Worm (Caenorhabditis elegans) whole organism, L4 larva: ENCODE data around the gene ZK1320.9.

Experiments used
- F10B5.3 ChIP-seq: sonication (generic microtip); optimal IDR thresholded peaks from 2 replicates; lab custom pipeline; 2016; ENCODE audit warnings: mild to moderate bottlenecking, missing genetic modification characterization, missing compliant biosample characterization
- F44E2.7 ChIP-seq: fragments of 200-800 bp; sonication (Bioruptor generic); IDR thresholded peaks from 2 replicates; pipeline ENCODE4 v2.1.2; 2022; ENCODE audit warnings: missing genetic modification characterization, missing compliant biosample characterization
- Y105C5A.15 ChIP-seq: fragments of 200-800 bp; sonication (Bioruptor generic); IDR thresholded peaks from 2 replicates; pipeline ENCODE4 v1.3.6; 2022; ENCODE audit warnings: missing genetic modification characterization, missing compliant biosample characterization
- Y48G9A.11 ChIP-seq: fragments of 200-800 bp; sonication (Bioruptor generic); IDR thresholded peaks from 2 replicates; pipeline ENCODE4 v1.3.6; 2022; ENCODE audit warnings: missing genetic modification reagents, missing genetic modification characterization, missing compliant biosample characterization
- Y5F2A.4 ChIP-seq: fragments of 200-800 bp; sonication (Bioruptor generic); optimal IDR thresholded peaks from 2 replicates; lab custom pipeline; 2018; ENCODE audit warnings: mild to moderate bottlenecking, missing genetic modification characterization, missing compliant biosample characterization
- Y75B8A.6 ChIP-seq: fragments of 200-800 bp; sonication (Bioruptor generic); IDR thresholded peaks from 2 replicates; pipeline ENCODE4 v1.3.6; 2022; ENCODE audit warnings: missing genetic modification reagents, missing genetic modification characterization, missing compliant biosample characterization
- ZK546.5 ChIP-seq, 2 experiments: sonication (generic microtip); optimal IDR thresholded peaks; 2 replicates each; lab custom pipeline; 2017; ENCODE audit warnings: missing biosample characterization in 2 of 2, missing genetic modification characterization in 2 of 2
- aha-1 ChIP-seq: fragments of 150-350 bp; peaks from one replicate; lab custom pipeline; 2014; ENCODE audit warnings: missing biosample characterization, missing genetic modification characterization
- ama-1 ChIP-seq: fragments of 150-350 bp; optimal IDR thresholded peaks from 2 replicates; lab custom pipeline; 2014; ENCODE audit warnings: inconsistent platforms, mixed read lengths
- arid-1 ChIP-seq: fragments of 200-800 bp; sonication (Bioruptor generic); conservative IDR thresholded peaks from 2 replicates; pipeline ENCODE4 v1.3.6; 2022; ENCODE audit warnings: missing genetic modification reagents, missing genetic modification characterization, missing compliant biosample characterization
- ceh-32 ChIP-seq: sonication (generic microtip); optimal IDR thresholded peaks from 2 replicates; lab custom pipeline; 2016; ENCODE audit warnings: mild to moderate bottlenecking, missing genetic modification characterization, missing compliant biosample characterization; ENCODE audit not compliant: poor library complexity
- ceh-62 ChIP-seq: sonication (generic microtip); optimal IDR thresholded peaks from 2 replicates; lab custom pipeline; 2017; ENCODE audit warnings: missing biosample characterization, missing genetic modification characterization
- daf-12 ChIP-seq: fragments of 150-350 bp; optimal IDR thresholded peaks from 2 replicates; lab custom pipeline; 2014; ENCODE audit warnings: missing biosample characterization, missing genetic modification reagents, missing genetic modification characterization
- daf-16 ChIP-seq, 3 experiments: sonication (generic microtip); optimal IDR thresholded peaks; 2 replicates each; lab custom pipeline; 2016 to 2017; ENCODE audit warnings: missing genetic modification characterization in 3 of 3, missing genetic modification reagents in 3 of 3, mild to moderate bottlenecking in 2 of 3, missing compliant biosample characterization in 2 of 3, missing biosample characterization in 1 of 3, moderate library complexity in 1 of 3
- daf-19 ChIP-seq: fragments of 200-800 bp; sonication (Bioruptor generic); conservative IDR thresholded peaks from 2 replicates; pipeline ENCODE4 v1.3.6; 2022; ENCODE audit warnings: missing genetic modification characterization, missing compliant biosample characterization
- daf-8 ChIP-seq: fragments of 200-800 bp; sonication (Bioruptor generic); IDR thresholded peaks from 2 replicates; pipeline ENCODE4 v1.3.6; 2022; ENCODE audit warnings: missing genetic modification characterization, missing compliant biosample characterization
- dmd-8 ChIP-seq: fragments of 200-800 bp; sonication (Bioruptor generic); IDR thresholded peaks from 2 replicates; pipeline ENCODE4 v1.3.6; 2022; ENCODE audit warnings: missing genetic modification characterization, missing compliant biosample characterization
- dpl-1 ChIP-seq: fragments of 150-350 bp; optimal IDR thresholded peaks from 2 replicates; lab custom pipeline; 2014; ENCODE audit warnings: missing biosample characterization, missing genetic modification reagents, missing genetic modification characterization
- duxl-1 ChIP-seq: sonication (generic microtip); optimal IDR thresholded peaks from 2 replicates; lab custom pipeline; 2016; ENCODE audit warnings: mild to moderate bottlenecking, missing genetic modification characterization, moderate library complexity, missing compliant biosample characterization; ENCODE audit not compliant: poor library complexity
- fkh-10 ChIP-seq: fragments of 150-350 bp; optimal IDR thresholded peaks from 2 replicates; lab custom pipeline; 2014; ENCODE audit warnings: missing biosample characterization, missing genetic modification reagents, missing genetic modification characterization
- fos-1 ChIP-seq: fragments of 150-350 bp; optimal IDR thresholded peaks from 2 replicates; lab custom pipeline; 2014; ENCODE audit warnings: missing biosample characterization, missing genetic modification characterization
- hif-1 ChIP-seq, 2 experiments: sonication (generic microtip); optimal IDR thresholded peaks; 2 replicates each; lab custom pipeline; 2016 to 2017; ENCODE audit warnings: missing compliant biosample characterization in 2 of 2, missing genetic modification characterization in 2 of 2, missing genetic modification reagents in 2 of 2, missing genotype in 2 of 2, mild to moderate bottlenecking in 1 of 2
- hlh-11 ChIP-seq: fragments of 200-800 bp; sonication (Bioruptor generic); optimal IDR thresholded peaks from 2 replicates; lab custom pipeline; 2018; ENCODE audit warnings: mild to moderate bottlenecking, missing genetic modification characterization, missing compliant biosample characterization
- hmg-1.1 ChIP-seq: fragments of 200-800 bp; sonication (Bioruptor generic); IDR thresholded peaks from 2 replicates; pipeline ENCODE4 v1.3.6; 2022; ENCODE audit warnings: missing genetic modification reagents, missing genetic modification characterization, missing compliant biosample characterization
- lin-15B ChIP-seq: fragments of 150-350 bp; sonication (generic microtip); optimal IDR thresholded peaks from 3 replicates; lab custom pipeline; 2014; ENCODE audit warnings: missing biosample characterization, missing genetic modification characterization
- lin-29 ChIP-seq: fragments of 200-800 bp; sonication (Bioruptor generic); IDR thresholded peaks from 2 replicates; pipeline ENCODE4 v1.3.6; 2022; ENCODE audit warnings: missing genetic modification reagents, missing genetic modification characterization, missing compliant biosample characterization
- lin-38 ChIP-seq: fragments of 200-800 bp; sonication (Bioruptor generic); IDR thresholded peaks from 2 replicates; pipeline ENCODE4 v1.3.6; 2022; ENCODE audit warnings: missing genetic modification reagents, missing genetic modification characterization, missing compliant biosample characterization
- lsy-2 ChIP-seq, 2 experiments: fragments of 150-350 bp in 1 of 2; sonication (generic microtip) in 1 of 2; optimal IDR thresholded peaks; 2 replicates each; lab custom pipeline; 2014 to 2017; ENCODE audit warnings: missing biosample characterization in 2 of 2, missing genetic modification characterization in 2 of 2
- mdl-1 ChIP-seq, 2 experiments: fragments of 150-350 bp in 1 of 2; sonication (generic microtip) in 1 of 2; optimal IDR thresholded peaks; 2 replicates each; lab custom pipeline; 2014 to 2017; ENCODE audit warnings: missing biosample characterization in 2 of 2, missing genetic modification characterization in 2 of 2
- mes-2 ChIP-seq: sonication (generic microtip); optimal IDR thresholded peaks from 2 replicates; lab custom pipeline; 2016; ENCODE audit warnings: missing genotype, mild to moderate bottlenecking, missing genetic modification characterization, missing compliant biosample characterization; ENCODE audit not compliant: poor library complexity, severe bottlenecking
- nhr-11 ChIP-seq: fragments of 150-350 bp; optimal IDR thresholded peaks from 2 replicates; lab custom pipeline; 2014; ENCODE audit warnings: missing biosample characterization, missing genetic modification characterization
- nhr-237 ChIP-seq: sonication (generic microtip); optimal IDR thresholded peaks from 2 replicates; lab custom pipeline; 2017; ENCODE audit warnings: missing biosample characterization, missing genetic modification characterization
- nhr-42 ChIP-seq: fragments of 200-800 bp; sonication (Bioruptor generic); IDR thresholded peaks from 2 replicates; pipeline ENCODE4 v1.3.6; 2022; ENCODE audit warnings: missing genetic modification characterization, missing compliant biosample characterization
- nhr-48 ChIP-seq: sonication (generic microtip); optimal IDR thresholded peaks from 2 replicates; lab custom pipeline; 2016; ENCODE audit warnings: mild to moderate bottlenecking, missing genetic modification characterization, missing compliant biosample characterization
- nhr-76 ChIP-seq: fragments of 150-350 bp; optimal IDR thresholded peaks from 2 replicates; lab custom pipeline; 2014; ENCODE audit warnings: missing biosample characterization, missing genetic modification characterization
- pha-4 ChIP-seq, 2 experiments: fragments of 150-350 bp in 1 of 2; fragments of 200-800 bp in 1 of 2; sonication (Bioruptor generic) in 1 of 2; IDR thresholded peaks in 1 of 2; optimal IDR thresholded peaks in 1 of 2; 2 replicates each; pipeline versions ENCODE4 v1.3.6 to Lab custom; 2014 to 2022; ENCODE audit warnings: missing genetic modification characterization in 2 of 2, missing genetic modification reagents in 2 of 2, missing biosample characterization in 1 of 2, missing compliant biosample characterization in 1 of 2
- pqm-1 ChIP-seq: sonication (generic microtip); optimal IDR thresholded peaks from 2 replicates; lab custom pipeline; 2017; ENCODE audit warnings: missing biosample characterization, missing genetic modification characterization
- saeg-2 ChIP-seq: fragments of 200-800 bp; sonication (Bioruptor generic); IDR thresholded peaks from 2 replicates; pipeline ENCODE4 v1.3.6; 2022; ENCODE audit warnings: missing genetic modification reagents, missing genetic modification characterization, missing compliant biosample characterization
- sdz-12 ChIP-seq: fragments of 200-800 bp; sonication (Bioruptor generic); optimal IDR thresholded peaks from 2 replicates; lab custom pipeline; 2018; ENCODE audit warnings: mild to moderate bottlenecking, missing genetic modification characterization, missing compliant biosample characterization
- snpc-1.2 ChIP-seq: fragments of 200-800 bp; sonication (Bioruptor generic); IDR thresholded peaks from 2 replicates; pipeline ENCODE4 v1.3.6; 2022; ENCODE audit warnings: missing genetic modification reagents, missing genetic modification characterization, missing compliant biosample characterization
- spr-1 ChIP-seq: sonication (generic microtip); optimal IDR thresholded peaks from 2 replicates; lab custom pipeline; 2016; ENCODE audit warnings: mild to moderate bottlenecking, missing genetic modification characterization, missing compliant biosample characterization
- spr-3 ChIP-seq: fragments of 200-800 bp; sonication (Bioruptor generic); optimal IDR thresholded peaks from 2 replicates; lab custom pipeline; 2018; ENCODE audit warnings: mild to moderate bottlenecking, missing genetic modification characterization, missing compliant biosample characterization
- tra-1 ChIP-seq: fragments of 200-800 bp; sonication (Bioruptor generic); IDR thresholded peaks from 2 replicates; pipeline ENCODE4 v1.3.6; 2022; ENCODE audit warnings: missing genetic modification reagents, missing genetic modification characterization, missing compliant biosample characterization
- unc-39 ChIP-seq: sonication (generic microtip); optimal IDR thresholded peaks from 2 replicates; lab custom pipeline; 2017; ENCODE audit warnings: missing biosample characterization, missing genetic modification characterization
- unc-62 ChIP-seq, 3 experiments: fragments of 150-350 bp in 1 of 3; sonication (generic microtip); optimal IDR thresholded peaks in 2 of 3; peaks in 1 of 3; 1 replicate in 1 of 3; 2 replicates in 2 of 3; lab custom pipeline; 2014 to 2017; ENCODE audit warnings: missing biosample characterization in 3 of 3, missing genetic modification characterization in 3 of 3, missing genetic modification reagents in 3 of 3, missing genotype in 1 of 3
- zfp-3 ChIP-seq: fragments of 200-800 bp; sonication (Bioruptor generic); conservative IDR thresholded peaks from 2 replicates; pipeline ENCODE4 v1.3.6; 2022; ENCODE audit warnings: missing genetic modification reagents, missing genetic modification characterization, missing compliant biosample characterization
- zip-11 ChIP-seq: fragments of 200-800 bp; sonication (Bioruptor generic); IDR thresholded peaks from 2 replicates; pipeline ENCODE4 v1.3.6; 2022; ENCODE audit warnings: missing genetic modification characterization, missing compliant biosample characterization
- zip-2 ChIP-seq: fragments of 150-350 bp; optimal IDR thresholded peaks from 2 replicates; lab custom pipeline; 2014; ENCODE audit warnings: missing biosample characterization, missing genetic modification characterization
- ztf-11 ChIP-seq: fragments of 150-350 bp; optimal IDR thresholded peaks from 2 replicates; lab custom pipeline; 2014; ENCODE audit warnings: missing biosample characterization, missing genetic modification characterization
- ztf-7 ChIP-seq: fragments of 150-350 bp; optimal IDR thresholded peaks from 2 replicates; lab custom pipeline; 2014; ENCODE audit warnings: missing biosample characterization, missing genetic modification characterization

Gene ZK1320.9

DNA sequence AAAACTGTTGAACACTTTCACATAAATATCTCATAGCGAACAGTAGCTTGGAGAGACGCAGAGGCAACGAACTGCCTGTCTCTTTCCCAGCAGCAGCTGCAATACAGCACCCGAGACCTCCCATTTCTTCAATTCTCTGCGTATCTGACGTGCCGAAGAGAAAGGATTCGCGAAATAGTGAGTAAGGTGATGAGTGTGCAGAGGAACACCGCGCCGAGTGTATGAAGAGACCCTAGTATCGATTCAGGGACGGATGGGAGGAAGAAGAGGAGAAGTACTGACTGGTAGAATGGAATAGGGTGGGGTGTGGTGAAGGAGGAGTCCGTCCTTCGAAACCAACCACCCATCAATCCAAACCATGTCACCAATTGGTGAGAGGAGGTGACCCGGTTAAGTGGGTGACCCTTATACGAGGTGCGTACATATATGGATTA lies 40.4 kb downstream of the ZK1320.9 start (continued):
- TF ChIP-seq dpl-1 (GFP tag; lab: Kevin White, UChicago), result peak; percentile 14
- TF ChIP-seq mes-2, result peak; percentile 72
- TF ChIP-seq zip-2, result no peak
- TF ChIP-seq daf-19 (GFP tag; lab: Robert Waterston, UW), result no peak
- no peak for TF ChIP-seq dmd-8 (GFP tag; lab: Robert Waterston, UW)
- TF ChIP-seq hmg-1.1 (GFP tag; lab: Robert Waterston, UW), result peak; percentile 83
- no peak for TF ChIP-seq ztf-11 (tag; lab: Kevin White, UChicago)
- peak; percentile 2 for TF ChIP-seq ztf-7 (tag; lab: Kevin White, UChicago)
- TF ChIP-seq unc-62 (GFP tag; optimal IDR thresholded peaks at IDR 0.05 in 1 of 2; lab: Kevin White, UChicago), result peak in 1 of 2 experiments; percentile 99
- no peak for TF ChIP-seq unc-62 (tag; optimal IDR thresholded peaks at IDR 0.05; lab: Kevin White, UChicago)
- no peak for TF ChIP-seq lin-29 (GFP tag; lab: Robert Waterston, UW)
- no peak for TF ChIP-seq daf-16 (GFP tag; optimal IDR thresholded peaks at IDR 0.05; lab: Kevin White, UChicago)
- TF ChIP-seq daf-16 (tag; optimal IDR thresholded peaks at IDR 0.05; lab: Kevin White, UChicago), result peak; percentile 46
- no peak for TF ChIP-seq Y48G9A.11 (GFP tag; lab: Robert Waterston, UW)
- TF ChIP-seq ceh-32, result no peak
- 0 out of 2 replicates have a peak, but pooled peaks have one; percentile 44 for TF ChIP-seq saeg-2 (GFP tag; lab: Robert Waterston, UW)
- peak; percentile 19 for TF ChIP-seq spr-1 (tag; lab: Kevin White, UChicago)
- no peak for TF ChIP-seq daf-8 (GFP tag; lab: Robert Waterston, UW)
- no peak for TF ChIP-seq nhr-76
- no peak for TF ChIP-seq arid-1 (GFP tag; lab: Robert Waterston, UW)
- no peak for TF ChIP-seq F44E2.7 (GFP tag; lab: Robert Waterston, UW)
- TF ChIP-seq Y105C5A.15 (GFP tag; lab: Robert Waterston, UW), result no peak
- peak; percentile 36 for TF ChIP-seq nhr-48 (tag; lab: Kevin White, UChicago)
- no peak for TF ChIP-seq sdz-12 (GFP tag; lab: Kevin White, UChicago)
- TF ChIP-seq unc-39 (tag; lab: Kevin White, UChicago), result no peak
- TF ChIP-seq ZK546.5 (tag; optimal IDR thresholded peaks at IDR 0.05; lab: Kevin White, UChicago), result no peak
- no peak for TF ChIP-seq snpc-1.2 (GFP tag; lab: Robert Waterston, UW)
- no peak for TF ChIP-seq Y5F2A.4 (GFP tag; lab: Kevin White, UChicago)
- no peak for TF ChIP-seq pha-4 (GFP tag; IDR thresholded peaks at IDR 0.05; lab: Robert Waterston, UW)
- no peak for TF ChIP-seq pha-4 (tag; optimal IDR thresholded peaks at IDR 0.05; lab: Kevin White, UChicago)
- TF ChIP-seq zfp-3 (GFP tag; lab: Robert Waterston, UW), result no peak
- no peak for TF ChIP-seq lin-38
- peak; percentile 40 for TF ChIP-seq ama-1
- TF ChIP-seq fkh-10 (GFP tag; lab: Kevin White, UChicago), result no peak
- no peak for TF ChIP-seq ceh-62 (tag; lab: Kevin White, UChicago)
- no peak for TF ChIP-seq lin-15B (tag; lab: Kevin White, UChicago)
- no peak for TF ChIP-seq pqm-1 (tag; lab: Kevin White, UChicago)
- peak; percentile 62 to 70 for TF ChIP-seq lsy-2 (tag; optimal IDR thresholded peaks at IDR 0.05; lab: Kevin White, UChicago)
- TF ChIP-seq daf-12 (tag; lab: Kevin White, UChicago), result no peak
- TF ChIP-seq nhr-11 (tag; lab: Kevin White, UChicago), result peak; percentile 94
- no peak for TF ChIP-seq Y75B8A.6 (GFP tag; lab: Robert Waterston, UW)
- no peak for TF ChIP-seq aha-1 (tag; lab: Kevin White, UChicago)
- no peak for TF ChIP-seq spr-3 (GFP tag; lab: Kevin White, UChicago)
- peak in 1 of 2 experiments; percentile 53 for TF ChIP-seq hif-1 (tag; optimal IDR thresholded peaks at IDR 0.05; lab: Kevin White, UChicago)
- peak in 1 of 2 experiments; percentile 74 for TF ChIP-seq mdl-1 (tag; optimal IDR thresholded peaks at IDR 0.05; lab: Kevin White, UChicago)
- TF ChIP-seq tra-1 (GFP tag; lab: Robert Waterston, UW), result 0 out of 2 replicates have a peak, but pooled peaks have one; percentile 27
- TF ChIP-seq nhr-42, result no peak
- TF ChIP-seq F10B5.3 (tag; lab: Kevin White, UChicago), result peak; percentile 23
- TF ChIP-seq hlh-11 (tag; lab: Kevin White, UChicago), result peak; percentile 93
- TF ChIP-seq nhr-237 (tag; lab: Kevin White, UChicago), result no peak
- TF ChIP-seq zip-11 (GFP tag; lab: Robert Waterston, UW), result no peak
- no peak for TF ChIP-seq duxl-1 (tag; lab: Kevin White, UChicago)
- no peak for TF ChIP-seq fos-1
